Fruit fly (Drosophila melanogaster) whole organism: Measurements from ENCODE around the gene Urm1.

Experiments used
- CG8478 ChIP-seq: fragments of >200 bp; optimal IDR thresholded peaks from 2 replicates; lab custom pipeline; 2018; ENCODE audit warnings: inconsistent platforms
- Dll ChIP-seq: fragments of >200 bp; optimal IDR thresholded peaks from 2 replicates; lab custom pipeline; 2017
- EcR ChIP-seq, 2 experiments: fragments of >200 bp; optimal IDR thresholded peaks; 2 replicates each; lab custom pipeline; 2017; ENCODE audit warnings: missing biosample characterization in 2 of 2, missing genetic modification characterization in 2 of 2, missing genetic modification reagents in 2 of 2
- pan ChIP-seq: fragments of >200 bp; optimal IDR thresholded peaks from 2 replicates; lab custom pipeline; 2017
- psq ChIP-seq: fragments of >200 bp; optimal IDR thresholded peaks from 2 replicates; lab custom pipeline; 2017
- usp ChIP-seq: fragments of >200 bp; optimal IDR thresholded peaks from 2 replicates; lab custom pipeline; 2017; ENCODE audit warnings: missing biosample characterization, missing genetic modification characterization, mixed read lengths

Urm1 gene

dm6 chr3L:7630047-7630446, 10.2 kb downstream of the Urm1 start:
- no peak for TF ChIP-seq CG8478
- TF ChIP-seq usp (GFP tag; lab: Kevin White, UChicago), result no peak
- no peak for TF ChIP-seq Dll (lab: Kevin White, UChicago)
- TF ChIP-seq psq (lab: Kevin White, UChicago), result no peak
- no peak for TF ChIP-seq pan
- no peak for TF ChIP-seq EcR (GFP tag; optimal IDR thresholded peaks at IDR 0.05; lab: Kevin White, UChicago)

- TF ChIP-seq usp (GFP tag; lab: Kevin White, UChicago) (no peak), EcR (GFP tag; optimal IDR thresholded peaks at IDR 0.05; lab: Kevin White, UChicago) (no peak), Dll (lab: Kevin White, UChicago) (no peak), psq (lab: Kevin White, UChicago) (no peak), pan (no peak), CG8478 (no peak)
Measured at dm6 chr3L:7624561-7624960, 15.7 kb downstream of the Urm1 start.

- TF ChIP-seq pan, result no peak
- TF ChIP-seq CG8478, result no peak
- no peak for TF ChIP-seq usp (GFP tag; lab: Kevin White, UChicago)
- no peak for TF ChIP-seq EcR (GFP tag; optimal IDR thresholded peaks at IDR 0.05; lab: Kevin White, UChicago)
- no peak for TF ChIP-seq Dll (lab: Kevin White, UChicago)
- no peak for TF ChIP-seq psq (lab: Kevin White, UChicago)
Measured at dm6 chr3L:7617436-7617979, 22.7 kb downstream of the Urm1 start.

dm6 chr3L:7614226-7614625, 26.0 kb downstream of the Urm1 start:
- TF ChIP-seq EcR (GFP tag; optimal IDR thresholded peaks at IDR 0.05; lab: Kevin White, UChicago), result no peak
- TF ChIP-seq psq (lab: Kevin White, UChicago), result no peak
- TF ChIP-seq usp (GFP tag; lab: Kevin White, UChicago), result no peak
- no peak for TF ChIP-seq CG8478
- no peak for TF ChIP-seq Dll (lab: Kevin White, UChicago)
- TF ChIP-seq pan, result no peak

- no peak for TF ChIP-seq EcR (GFP tag; optimal IDR thresholded peaks at IDR 0.05; lab: Kevin White, UChicago)
- TF ChIP-seq usp (GFP tag; lab: Kevin White, UChicago), result no peak
- no peak for TF ChIP-seq Dll (lab: Kevin White, UChicago)
- TF ChIP-seq psq (lab: Kevin White, UChicago), result no peak
- no peak for TF ChIP-seq CG8478
- no peak for TF ChIP-seq pan
Measured at dm6 chr3L:7611229-7611628, 29.0 kb downstream of the Urm1 start.

- TF ChIP-seq Dll (lab: Kevin White, UChicago) (no peak), usp (GFP tag; lab: Kevin White, UChicago) (no peak), psq (lab: Kevin White, UChicago) (no peak), EcR (GFP tag; optimal IDR thresholded peaks at IDR 0.05; lab: Kevin White, UChicago) (no peak), pan (no peak), CG8478 (no peak)
Measured at dm6 chr3L:7610522-7610921, 29.7 kb downstream of the Urm1 start.

dm6 chr3L:7606336-7607001, 33.8 kb downstream of the Urm1 start:
- no peak for TF ChIP-seq psq (lab: Kevin White, UChicago)
- no peak for TF ChIP-seq EcR (GFP tag; optimal IDR thresholded peaks at IDR 0.05; lab: Kevin White, UChicago)
- TF ChIP-seq pan, result no peak
- TF ChIP-seq Dll (lab: Kevin White, UChicago), result no peak
- no peak for TF ChIP-seq usp (GFP tag; lab: Kevin White, UChicago)
- TF ChIP-seq CG8478, result no peak

dm6 chr3L:7604863-7605262, 35.4 kb downstream of the Urm1 start:
- TF ChIP-seq EcR (GFP tag; optimal IDR thresholded peaks at IDR 0.05; lab: Kevin White, UChicago) (no peak), CG8478 (no peak), Dll (lab: Kevin White, UChicago) (no peak), pan (no peak), psq (lab: Kevin White, UChicago) (no peak), usp (GFP tag; lab: Kevin White, UChicago) (no peak)

- TF ChIP-seq psq (lab: Kevin White, UChicago), result no peak
- TF ChIP-seq CG8478, result no peak
- no peak for TF ChIP-seq EcR (GFP tag; optimal IDR thresholded peaks at IDR 0.05; lab: Kevin White, UChicago)
- TF ChIP-seq usp (GFP tag; lab: Kevin White, UChicago), result no peak
- no peak for TF ChIP-seq Dll (lab: Kevin White, UChicago)
- no peak for TF ChIP-seq pan
Measured at dm6 chr3L:7603397-7603796, 36.8 kb downstream of the Urm1 start.

- TF ChIP-seq CG8478, result no peak
- no peak for TF ChIP-seq psq (lab: Kevin White, UChicago)
- TF ChIP-seq pan, result no peak
- TF ChIP-seq usp (GFP tag; lab: Kevin White, UChicago), result no peak
Measured at dm6 chr3L:7601122-7601841, 39.0 kb downstream of the Urm1 start.

dm6 chr3L:7598329-7598728, 41.9 kb downstream of the Urm1 start:
- TF ChIP-seq usp (GFP tag; lab: Kevin White, UChicago) (no peak), pan (no peak), EcR (GFP tag; optimal IDR thresholded peaks at IDR 0.05; lab: Kevin White, UChicago) (no peak), Dll (lab: Kevin White, UChicago) (no peak), CG8478 (no peak), psq (lab: Kevin White, UChicago) (no peak)

- TF ChIP-seq EcR (GFP tag; optimal IDR thresholded peaks at IDR 0.05; lab: Kevin White, UChicago) (no peak), usp (GFP tag; lab: Kevin White, UChicago) (no peak), pan (no peak), psq (lab: Kevin White, UChicago) (no peak), Dll (lab: Kevin White, UChicago) (no peak), CG8478 (no peak)
Measured at dm6 chr3L:7592791-7593190, 47.5 kb downstream of the Urm1 start, which contains the start of gene Pura. Pura (plus strand) TSS chr3L:7593091.
